Fruit fly (Drosophila melanogaster) whole organism, wandering third instar larva: ENCODE results near the gene CG6282.

ENCODE experiments used
- HLH106 ChIP-seq: fragments of 200-800 bp; optimal IDR thresholded peaks from 3 replicates; lab custom pipeline; 2019; ENCODE audit warnings: missing biosample characterization, mild to moderate bottlenecking, missing genetic modification characterization, moderate library complexity
- Mio ChIP-seq: sonication (Bioruptor generic); optimal IDR thresholded peaks from 2 replicates; lab custom pipeline; 2016; ENCODE audit warnings: missing biosample characterization, missing genetic modification characterization
- brk ChIP-seq: fragments of 200-800 bp; sonication (Bioruptor generic); optimal IDR thresholded peaks from 2 replicates; lab custom pipeline; 2016; ENCODE audit warnings: missing biosample characterization, mild to moderate bottlenecking, missing genetic modification characterization
- h ChIP-seq: fragments of 200-800 bp; sonication (Bioruptor generic); optimal IDR thresholded peaks from 3 replicates; lab custom pipeline; 2016; ENCODE audit warnings: missing biosample characterization, mild to moderate bottlenecking, missing genetic modification characterization
- lola ChIP-seq: fragments of >200 bp; optimal IDR thresholded peaks from 2 replicates; lab custom pipeline; 2017; ENCODE audit warnings: missing biosample characterization, missing genetic modification characterization
- pan ChIP-seq: fragments of >200 bp; optimal IDR thresholded peaks from 2 replicates; lab custom pipeline; 2017

- TF ChIP-seq brk (no peak), HLH106 (tag; lab: Kevin White, UChicago) (no peak), h (GFP tag; lab: Kevin White, UChicago) (no peak), pan (lab: Kevin White, UChicago) (no peak), lola (GFP tag; lab: Kevin White, UChicago) (no peak), Mio (GFP tag; lab: Kevin White, UChicago) (no peak)
Measured at dm6 chr3L:8557018-8557417, 47.4 kb upstream of the CG6282 start.
